Fruit fly (Drosophila melanogaster): Measurements from ENCODE around the gene Fbw5.

Fbw5 gene

dm6 chr2L:6034344-6034743, 31.4 kb downstream of the Fbw5 start, which contains the start of gene CG9109:
CG9109 (minus strand) TSS chr2L:6034423.
- peak; percentile 40; the same call in 1 of the 2 replicates for TF ChIP-seq CG12605 (GFP tag; IDR thresholded peaks at IDR 0.05)
- no peak for TF ChIP-seq rn (GFP tag; IDR thresholded peaks at IDR 0.05)

dm6 chr2L:6031838-6032237, 33.9 kb downstream of the Fbw5 start:
- TF ChIP-seq gl (tag; optimal IDR thresholded peaks at IDR 0.05), result no peak
- peak; percentile 29 for TF ChIP-seq CG9948 (tag; optimal IDR thresholded peaks at IDR 0.05)
- peak; percentile 28; the same call in 1 of the 3 replicates for TF ChIP-seq fd96Ca (GFP tag; IDR thresholded peaks at IDR 0.05)
- TF ChIP-seq CG17806 (tag; optimal IDR thresholded peaks at IDR 0.05), result peak; percentile 44
- no peak for TF ChIP-seq Pif1B (GFP tag; optimal IDR thresholded peaks at IDR 0.05)
- TF ChIP-seq CG8301 (tag; optimal IDR thresholded peaks at IDR 0.05), result no peak
- TF ChIP-seq CG15710 (tag; optimal IDR thresholded peaks at IDR 0.05), result peak; percentile 56
- peak; percentile 40 for TF ChIP-seq EcR (GFP tag; optimal IDR thresholded peaks at IDR 0.05)
- no peak for TF ChIP-seq CG14655 (GFP tag; optimal IDR thresholded peaks at IDR 0.05)
- peak; percentile 45 for TF ChIP-seq CG34367 (tag; optimal IDR thresholded peaks at IDR 0.05)
- TF ChIP-seq Snoo (tag; optimal IDR thresholded peaks at IDR 0.05), result no peak
- no peak for TF ChIP-seq Pif1A (GFP tag; optimal IDR thresholded peaks at IDR 0.05)
- TF ChIP-seq D1 (tag; optimal IDR thresholded peaks at IDR 0.05), result no peak
- no peak for TF ChIP-seq CG12605 (GFP tag; IDR thresholded peaks at IDR 0.05)
- TF ChIP-seq CG13204 (GFP tag; optimal IDR thresholded peaks at IDR 0.05), result no peak
- no peak for TF ChIP-seq CG32121 (GFP tag; IDR thresholded peaks at IDR 0.05)
- TF ChIP-seq CG10348 (GFP tag; IDR thresholded peaks at IDR 0.05), result no peak
- peak; percentile 69 for TF ChIP-seq CG8159 (tag; optimal IDR thresholded peaks at IDR 0.05)
- TF ChIP-seq CG4496 (GFP tag; IDR thresholded peaks at IDR 0.05), result peak; percentile 60; the same call in 1 of the 3 replicates
- peak; percentile 69 for TF ChIP-seq Ets98B (GFP tag; IDR thresholded peaks at IDR 0.05)
- TF ChIP-seq rn (GFP tag; IDR thresholded peaks at IDR 0.05), result no peak

DNA sequence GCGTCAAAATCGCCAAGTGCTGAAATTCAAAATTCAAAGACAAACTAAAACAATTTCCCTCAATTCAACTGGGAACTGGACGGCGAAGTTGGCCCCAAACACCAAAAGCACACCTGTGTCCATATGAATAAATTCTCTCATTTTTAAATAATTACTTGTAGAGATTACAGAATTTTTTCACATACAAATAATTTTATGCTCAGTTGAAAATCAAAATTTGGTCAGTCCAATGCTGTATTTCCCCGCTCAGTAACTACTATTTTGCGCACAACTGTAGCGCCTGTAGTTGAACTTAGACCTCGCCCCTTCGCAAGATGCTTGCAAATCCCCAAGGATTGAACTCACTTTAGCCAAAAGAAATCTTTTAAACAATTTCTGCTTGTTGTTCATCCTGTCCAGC, 37.0 kb downstream of the Fbw5 start:
- no peak for TF ChIP-seq CG14655 (GFP tag; optimal IDR thresholded peaks at IDR 0.05)
- TF ChIP-seq CG12605 (GFP tag; IDR thresholded peaks at IDR 0.05), result peak; percentile 33; the same call in 1 of the 2 replicates
- TF ChIP-seq CG34367 (tag; optimal IDR thresholded peaks at IDR 0.05), result peak; percentile 2
- no peak for TF ChIP-seq CG10348 (GFP tag; IDR thresholded peaks at IDR 0.05)
- TF ChIP-seq rn (GFP tag; IDR thresholded peaks at IDR 0.05), result no peak
- peak; percentile 6 for TF ChIP-seq Pif1A (GFP tag; optimal IDR thresholded peaks at IDR 0.05)
- TF ChIP-seq CG13204 (GFP tag; optimal IDR thresholded peaks at IDR 0.05), result no peak

- no peak for TF ChIP-seq CG9948 (tag; optimal IDR thresholded peaks at IDR 0.05)
- TF ChIP-seq fd96Ca (GFP tag; IDR thresholded peaks at IDR 0.05), result no peak
- no peak for TF ChIP-seq CG13204 (GFP tag; optimal IDR thresholded peaks at IDR 0.05)
- no peak for TF ChIP-seq EcR (GFP tag; optimal IDR thresholded peaks at IDR 0.05)
- TF ChIP-seq Ets98B (GFP tag; IDR thresholded peaks at IDR 0.05), result no peak
- TF ChIP-seq Snoo (tag; optimal IDR thresholded peaks at IDR 0.05), result no peak
- no peak for TF ChIP-seq Pif1A (GFP tag; optimal IDR thresholded peaks at IDR 0.05)
- TF ChIP-seq CG8159 (tag; optimal IDR thresholded peaks at IDR 0.05), result no peak
- TF ChIP-seq CG15710 (tag; optimal IDR thresholded peaks at IDR 0.05), result no peak
- TF ChIP-seq gl (tag; optimal IDR thresholded peaks at IDR 0.05), result no peak
- no peak for TF ChIP-seq Pif1B (GFP tag; optimal IDR thresholded peaks at IDR 0.05)
- no peak for TF ChIP-seq CG14655 (GFP tag; optimal IDR thresholded peaks at IDR 0.05)
- no peak for TF ChIP-seq D1 (tag; optimal IDR thresholded peaks at IDR 0.05)
- no peak for TF ChIP-seq CG4496 (GFP tag; IDR thresholded peaks at IDR 0.05)
- no peak for TF ChIP-seq CG10348 (GFP tag; IDR thresholded peaks at IDR 0.05)
- TF ChIP-seq CG12605 (GFP tag; IDR thresholded peaks at IDR 0.05), result no peak
- no peak for TF ChIP-seq CG32121 (GFP tag; IDR thresholded peaks at IDR 0.05)
- no peak for TF ChIP-seq CG8301 (tag; optimal IDR thresholded peaks at IDR 0.05)
Measured at dm6 chr2L:6024345-6024907, 41.3 kb downstream of the Fbw5 start, which contains the start of gene CG9107. CG9107 (minus strand) TSS chr2L:6024539.

DNA sequence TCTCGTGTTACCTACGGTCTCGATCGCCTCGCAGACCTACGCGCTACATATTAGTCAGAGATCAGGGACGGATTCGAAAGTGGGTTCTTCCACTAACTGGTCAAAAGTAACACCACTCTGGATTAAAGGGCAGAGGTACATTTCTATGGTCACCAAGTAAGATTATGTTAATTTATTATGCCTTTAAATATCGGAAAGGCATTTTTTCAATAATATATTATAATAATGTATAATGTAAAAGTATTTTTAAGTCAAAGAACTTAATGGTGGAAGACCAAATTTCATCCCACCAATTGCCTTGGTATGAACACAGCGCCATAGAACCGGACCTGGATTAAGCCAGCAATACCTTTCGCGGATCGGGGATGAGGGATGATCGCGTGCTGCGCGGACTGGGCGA, 43.0 kb downstream of the Fbw5 start:
- TF ChIP-seq CG34367 (tag; optimal IDR thresholded peaks at IDR 0.05) (peak; percentile 40), CG32121 (GFP tag; IDR thresholded peaks at IDR 0.05) (no peak), CG8159 (tag; optimal IDR thresholded peaks at IDR 0.05) (peak; percentile 83), CG9948 (tag; optimal IDR thresholded peaks at IDR 0.05) (peak; percentile 66), CG15710 (tag; optimal IDR thresholded peaks at IDR 0.05) (peak; percentile 57), Pif1B (GFP tag; optimal IDR thresholded peaks at IDR 0.05) (peak; percentile 74), fd96Ca (GFP tag; IDR thresholded peaks at IDR 0.05) (peak; percentile 51; the same call in 2 of the 3 replicates), CG17806 (tag; optimal IDR thresholded peaks at IDR 0.05) (peak; percentile 76), CG10348 (GFP tag; IDR thresholded peaks at IDR 0.05) (no peak), rn (GFP tag; IDR thresholded peaks at IDR 0.05) (no peak), CG13204 (GFP tag; optimal IDR thresholded peaks at IDR 0.05) (peak; percentile 3), D1 (tag; optimal IDR thresholded peaks at IDR 0.05) (peak; percentile 16), CG14655 (GFP tag; optimal IDR thresholded peaks at IDR 0.05) (peak; percentile 77), Snoo (tag; optimal IDR thresholded peaks at IDR 0.05) (peak; percentile 59), CG4496 (GFP tag; IDR thresholded peaks at IDR 0.05) (0 out of 3 replicates have a peak, but pooled peaks have one; percentile 20), gl (tag; optimal IDR thresholded peaks at IDR 0.05) (peak; percentile 32), CG12605 (GFP tag; IDR thresholded peaks at IDR 0.05) (no peak), EcR (GFP tag; optimal IDR thresholded peaks at IDR 0.05) (no peak), Ets98B (GFP tag; IDR thresholded peaks at IDR 0.05) (no peak), CG8301 (tag; optimal IDR thresholded peaks at IDR 0.05) (peak; percentile 53), Pif1A (GFP tag; optimal IDR thresholded peaks at IDR 0.05) (peak; percentile 65)

DNA sequence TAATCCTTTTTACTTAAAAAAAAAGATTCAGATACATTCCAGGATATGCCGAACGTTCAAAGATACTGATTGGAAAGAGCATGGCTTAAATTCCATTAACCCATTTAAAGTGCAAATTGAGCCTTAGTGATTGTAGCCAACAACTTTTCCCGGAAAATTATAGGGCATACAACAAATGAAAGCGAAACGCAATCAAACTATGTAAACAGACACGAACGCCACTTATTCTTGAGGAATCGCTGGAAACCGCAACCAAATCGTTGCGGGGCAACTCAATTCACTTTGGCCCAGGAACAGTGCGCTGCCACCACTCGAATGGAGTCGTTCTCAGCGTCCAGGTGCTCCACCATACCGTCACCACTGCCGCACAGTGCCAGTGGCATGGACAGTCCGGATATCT, 45.2 kb downstream of the Fbw5 start, which contains the start of gene CG13996:
CG13996 (plus strand) TSS at position 301 of the 400 bp plus-strand sequence.
- TF ChIP-seq CG14655 (GFP tag; optimal IDR thresholded peaks at IDR 0.05), result no peak
- no peak for TF ChIP-seq CG8159 (tag; optimal IDR thresholded peaks at IDR 0.05)
- TF ChIP-seq CG15710 (tag; optimal IDR thresholded peaks at IDR 0.05), result no peak

All from whole organism, pupa.